Worm (Caenorhabditis elegans): ENCODE results near the gene Y71H2AM.3.

DNA sequence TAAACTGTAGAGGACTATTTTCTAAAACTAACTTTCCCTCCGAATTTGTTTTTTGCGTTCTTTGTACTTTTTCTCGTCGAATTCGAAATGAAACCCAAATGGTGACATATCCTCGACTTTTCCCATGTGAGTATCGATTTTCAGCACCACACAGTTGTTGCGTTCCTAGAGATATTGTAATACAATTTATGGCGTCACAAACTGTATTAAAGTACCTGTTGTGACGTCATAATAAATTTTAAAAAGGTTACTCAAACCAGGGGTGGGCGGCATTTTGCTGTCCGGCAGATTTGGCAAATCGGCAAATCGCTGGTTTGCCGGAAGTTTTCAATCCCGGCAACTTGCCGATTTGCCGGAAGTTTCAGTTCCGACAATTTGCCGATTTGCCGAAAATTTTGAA lies 4.5 kb upstream of the Y71H2AM.3 start:
- TF ChIP-seq W03F9.2 (tag; optimal IDR thresholded peaks at IDR 0.05), result no peak
- no peak for TF ChIP-seq dao-5 (tag; optimal IDR thresholded peaks at IDR 0.05)
- TF ChIP-seq him-1 (tag; optimal IDR thresholded peaks at IDR 0.05), result no peak
